Worm (Caenorhabditis elegans): ENCODE measurements around the gene cpg-1.

DNA sequence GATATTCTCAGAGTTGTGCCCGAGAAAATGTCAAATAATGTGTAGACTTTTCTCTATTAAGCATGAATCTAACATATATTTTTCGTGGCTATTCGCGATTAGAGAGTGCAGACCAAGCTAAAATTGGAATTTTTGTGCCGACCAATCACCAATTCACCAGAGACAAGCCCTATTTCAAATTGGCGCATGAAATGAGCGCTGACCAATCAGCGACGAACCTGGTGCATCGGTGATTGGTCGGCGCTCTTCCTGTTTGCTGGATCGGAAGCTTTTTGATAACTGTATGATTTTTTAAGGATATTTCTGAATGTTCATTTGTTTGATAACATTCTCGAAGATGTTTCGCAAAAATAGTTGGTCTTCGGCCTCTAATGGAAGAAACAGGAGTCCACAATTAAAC is 35.9 kb upstream of the cpg-1 start:
- TF ChIP-seq F13C5.2 (tag; optimal IDR thresholded peaks at IDR 0.05), result no peak
- TF ChIP-seq pes-1 (GFP tag; IDR thresholded peaks at IDR 0.05), result no peak
- no peak for TF ChIP-seq ceh-36 (tag; optimal IDR thresholded peaks at IDR 0.05)
- no peak for TF ChIP-seq ama-1 (optimal IDR thresholded peaks at IDR 0.05)
- no peak for TF ChIP-seq tbx-37 (GFP tag; conservative IDR thresholded peaks at IDR 0.05)
- TF ChIP-seq scrt-1 (GFP tag; IDR thresholded peaks at IDR 0.05), result no peak
- no peak for TF ChIP-seq ets-7 (tag; optimal IDR thresholded peaks at IDR 0.05)
- no peak for TF ChIP-seq hmbx-1 (tag; optimal IDR thresholded peaks at IDR 0.05)
- TF ChIP-seq tra-4 (tag; optimal IDR thresholded peaks at IDR 0.05), result no peak
- TF ChIP-seq flt-1 (GFP tag; IDR thresholded peaks at IDR 0.05), result no peak
- TF ChIP-seq hmg-4 (GFP tag; optimal IDR thresholded peaks at IDR 0.05), result no peak

All from whole organism, early embryonic.